Worm (Caenorhabditis elegans) whole organism, L1 larva: Measurements from ENCODE around the gene nspe-6.

Experiments used
- ceh-82 ChIP-seq, 3 experiments: fragments of 150-350 bp in 1 of 3; sonication (generic microtip) in 2 of 3; optimal IDR thresholded peaks; 2 replicates each; lab custom pipeline; 2014 to 2017; ENCODE audit warnings: missing biosample characterization in 3 of 3, missing genetic modification characterization in 3 of 3
- dsc-1 ChIP-seq: sonication (generic microtip); optimal IDR thresholded peaks from 2 replicates; lab custom pipeline; 2016; ENCODE audit warnings: mild to moderate bottlenecking, missing genetic modification characterization, missing compliant biosample characterization
- egl-27 ChIP-seq, 2 experiments: fragments of 150-350 bp in 1 of 2; sonication (generic microtip); optimal IDR thresholded peaks; 3 replicates each; lab custom pipeline; 2017 to 2018; ENCODE audit warnings: missing biosample characterization in 2 of 2, missing genetic modification characterization in 2 of 2, missing genetic modification reagents in 2 of 2
- fkh-10 ChIP-seq: sonication (generic microtip); optimal IDR thresholded peaks from 2 replicates; lab custom pipeline; 2017; ENCODE audit warnings: missing biosample characterization, missing genetic modification reagents, missing genetic modification characterization
- hpl-2 ChIP-seq: fragments of 150-350 bp; optimal IDR thresholded peaks from 2 replicates; lab custom pipeline; 2014; ENCODE audit warnings: missing biosample characterization, missing genetic modification reagents, missing genetic modification characterization
- isw-1 ChIP-seq: fragments of 200-800 bp; sonication (Bioruptor generic); IDR thresholded peaks from 2 replicates; pipeline ENCODE4 v1.3.6; 2022; ENCODE audit warnings: missing genetic modification characterization, missing compliant biosample characterization
- lir-3 ChIP-seq: sonication (generic microtip); optimal IDR thresholded peaks from 2 replicates; lab custom pipeline; 2016; ENCODE audit warnings: mild to moderate bottlenecking, missing genetic modification characterization, moderate library complexity, missing compliant biosample characterization; ENCODE audit not compliant: poor library complexity
- nhr-11 ChIP-seq: fragments of 150-350 bp; optimal IDR thresholded peaks from 2 replicates; lab custom pipeline; 2014; ENCODE audit warnings: missing biosample characterization, missing genetic modification characterization
- nhr-12 ChIP-seq: sonication (generic microtip); optimal IDR thresholded peaks from 2 replicates; lab custom pipeline; 2017; ENCODE audit warnings: missing biosample characterization, missing genetic modification characterization
- pqm-1 ChIP-seq: sonication (generic microtip); optimal IDR thresholded peaks from 3 replicates; lab custom pipeline; 2017; ENCODE audit warnings: missing biosample characterization, missing genetic modification characterization
- snpc-4 ChIP-seq: fragments of 150-350 bp; optimal IDR thresholded peaks from 2 replicates; lab custom pipeline; 2014; ENCODE audit warnings: missing biosample characterization, missing genetic modification characterization
- unc-62 ChIP-seq: fragments of 150-350 bp; optimal IDR thresholded peaks from 2 replicates; lab custom pipeline; 2014; ENCODE audit warnings: missing biosample characterization, missing genetic modification reagents, missing genetic modification characterization
- unc-86 ChIP-seq: sonication (generic microtip); optimal IDR thresholded peaks from 2 replicates; lab custom pipeline; 2016; ENCODE audit warnings: missing genetic modification characterization, missing compliant biosample characterization
- ztf-11 ChIP-seq, 2 experiments: sonication (generic microtip); optimal IDR thresholded peaks; 2 replicates each; lab custom pipeline; 2016 to 2017; ENCODE audit warnings: missing genetic modification characterization in 2 of 2, missing biosample characterization in 1 of 2, missing compliant biosample characterization in 1 of 2

DNA sequence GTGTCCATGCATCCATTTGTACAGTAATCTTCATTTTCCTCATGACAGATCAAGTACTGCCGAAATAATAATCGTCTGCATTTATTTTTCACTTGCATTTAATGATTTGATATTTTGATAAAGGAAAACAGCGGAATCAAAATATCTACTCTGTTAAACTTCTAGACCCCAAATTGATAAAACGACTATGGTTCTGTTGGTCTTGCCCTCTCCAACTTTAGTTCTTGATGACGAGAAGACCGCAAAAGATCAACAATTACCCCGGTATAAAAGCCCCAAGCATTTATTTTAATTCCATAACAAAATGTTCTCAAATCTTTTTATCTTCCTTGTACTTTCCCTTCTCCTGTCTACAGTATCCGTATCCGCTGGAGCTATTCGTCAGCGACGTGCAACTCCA is 7.3 kb downstream of the nspe-6 start, which contains the start of gene Y38E10A.9:
- TF ChIP-seq nhr-11 (tag; lab: Kevin White, UChicago) (no peak), ztf-11 (tag; optimal IDR thresholded peaks at IDR 0.05; lab: Kevin White, UChicago) (no peak), unc-62 (GFP tag; lab: Kevin White, UChicago) (no peak), unc-86 (tag; lab: Kevin White, UChicago) (no peak), pqm-1 (tag; lab: Kevin White, UChicago) (no peak), isw-1 (GFP tag; lab: Robert Waterston, UW) (no peak), nhr-12 (no peak), ceh-82 (tag; optimal IDR thresholded peaks at IDR 0.05; lab: Kevin White, UChicago) (no peak), dsc-1 (no peak), fkh-10 (GFP tag; lab: Kevin White, UChicago) (no peak), snpc-4 (tag; lab: Kevin White, UChicago) (no peak), hpl-2 (GFP tag; lab: Kevin White, UChicago) (no peak), lir-3 (tag; lab: Kevin White, UChicago) (no peak), egl-27 (tag; optimal IDR thresholded peaks at IDR 0.05; lab: Kevin White, UChicago) (no peak)
